Fruit fly (Drosophila melanogaster): ENCODE results near the gene Prp40.

Prp40 gene

dm6 chr2L:3022986-3023385 is at the start of gene Prp40, which contains the start of gene alpha4GT1:
Gene Prp40, plus strand, starts transcription at chr2L:3023226.
Gene alpha4GT1, minus strand, starts transcription at chr2L:3023141.
- TF ChIP-seq noc (tag; optimal IDR thresholded peaks at IDR 0.05), result no peak

- no peak for TF ChIP-seq noc (tag; optimal IDR thresholded peaks at IDR 0.05)
These were observed 46.2 kb upstream of the Prp40 start, which contains the start of the genes CG9641 and CG3165 for dm6 chr2L:2976829-2977228. Gene CG9641, minus strand, starts transcription at chr2L:2976862. Gene CG3165, plus strand, starts transcription at chr2L:2977122.

- TF ChIP-seq noc (tag; optimal IDR thresholded peaks at IDR 0.05), result no peak
These were observed 43.9 kb upstream of the Prp40 start, which contains the start of gene CG9643 for dm6 chr2L:2979091-2979490. Gene CG9643, minus strand, starts transcription at chr2L:2979288.

dm6 chr2L:2986776-2987175 is 36.2 kb upstream of the Prp40 start:
- TF ChIP-seq noc (tag; optimal IDR thresholded peaks at IDR 0.05), result no peak

dm6 chr2L:2987681-2988381 is 35.2 kb upstream of the Prp40 start, which contains the start of the genes Chd1 and Bem46:
Gene Chd1, minus strand, starts transcription at chr2L:2987723.
Gene Bem46, plus strand, starts transcription at chr2L:2988116.
- no peak for TF ChIP-seq noc (tag; optimal IDR thresholded peaks at IDR 0.05)

dm6 chr2L:2992664-2993174 is 30.3 kb upstream of the Prp40 start, which contains the start of the genes okr and CG3558:
Gene okr, minus strand, starts transcription at chr2L:2992759.
Gene CG3558, plus strand, starts transcription at chr2L:2992870.
- TF ChIP-seq noc (tag; optimal IDR thresholded peaks at IDR 0.05), result no peak

- no peak for TF ChIP-seq noc (tag; optimal IDR thresholded peaks at IDR 0.05)
These were observed 29.8 kb upstream of the Prp40 start for dm6 chr2L:2993236-2993635.

dm6 chr2L:2993702-2994101 is 29.3 kb upstream of the Prp40 start:
- TF ChIP-seq noc (tag; optimal IDR thresholded peaks at IDR 0.05), result no peak

dm6 chr2L:2999113-2999512 is 23.9 kb upstream of the Prp40 start, which contains the start of gene Ccdc85:
Gene Ccdc85, plus strand, starts transcription at chr2L:2999286.
- TF ChIP-seq noc (tag; optimal IDR thresholded peaks at IDR 0.05), result no peak

- no peak for TF ChIP-seq noc (tag; optimal IDR thresholded peaks at IDR 0.05)
These were observed 23.4 kb upstream of the Prp40 start for dm6 chr2L:2999609-3000008.

dm6 chr2L:3000517-3000934 is 22.5 kb upstream of the Prp40 start:
- no peak for TF ChIP-seq noc (tag; optimal IDR thresholded peaks at IDR 0.05)

dm6 chr2L:3001953-3002352 is 21.1 kb upstream of the Prp40 start:
- no peak for TF ChIP-seq noc (tag; optimal IDR thresholded peaks at IDR 0.05)

dm6 chr2L:3003399-3003798 is 19.6 kb upstream of the Prp40 start:
- no peak for TF ChIP-seq noc (tag; optimal IDR thresholded peaks at IDR 0.05)

dm6 chr2L:3004601-3005000 is 18.4 kb upstream of the Prp40 start:
- no peak for TF ChIP-seq noc (tag; optimal IDR thresholded peaks at IDR 0.05)

- TF ChIP-seq noc (tag; optimal IDR thresholded peaks at IDR 0.05), result no peak
These were observed 17.5 kb upstream of the Prp40 start for dm6 chr2L:3005483-3005882.

- no peak for TF ChIP-seq noc (tag; optimal IDR thresholded peaks at IDR 0.05)
These were observed 16.8 kb upstream of the Prp40 start for dm6 chr2L:3006194-3006593.

- no peak for TF ChIP-seq noc (tag; optimal IDR thresholded peaks at IDR 0.05)
These were observed 16.1 kb upstream of the Prp40 start for dm6 chr2L:3006925-3007426.
